Worm (Caenorhabditis elegans): Measurements from ENCODE around the gene C03B1.4.

The C03B1.4 gene

ce11 chrX:6391491-6391890 lies 27.2 kb downstream of the C03B1.4 start, which contains the start of gene igcm-2:
igcm-2 (minus strand) TSS chrX:6391591.
- TF ChIP-seq unc-62 (GFP tag; optimal IDR thresholded peaks at IDR 0.05): no peak

ce11 chrX:6399450-6399849 lies 35.2 kb downstream of the C03B1.4 start:
- no peak for TF ChIP-seq unc-62 (GFP tag; optimal IDR thresholded peaks at IDR 0.05)

ce11 chrX:6403122-6403521 lies 38.8 kb downstream of the C03B1.4 start, which contains the start of gene glt-4:
glt-4 (plus strand) TSS chrX:6403422.
- TF ChIP-seq unc-62 (GFP tag; optimal IDR thresholded peaks at IDR 0.05): no peak

ce11 chrX:6405905-6406304 lies 41.6 kb downstream of the C03B1.4 start:
- no peak for TF ChIP-seq unc-62 (GFP tag; optimal IDR thresholded peaks at IDR 0.05)

ce11 chrX:6407805-6408204 lies 43.5 kb downstream of the C03B1.4 start:
- no peak for TF ChIP-seq unc-62 (GFP tag; optimal IDR thresholded peaks at IDR 0.05)

ce11 chrX:6408286-6408685 lies 44.0 kb downstream of the C03B1.4 start:
- TF ChIP-seq unc-62 (GFP tag; optimal IDR thresholded peaks at IDR 0.05): no peak

- no peak for TF ChIP-seq unc-62 (GFP tag; optimal IDR thresholded peaks at IDR 0.05)
These were observed 44.4 kb downstream of the C03B1.4 start for ce11 chrX:6408713-6409112.

ce11 chrX:6410177-6410765 lies 46.0 kb downstream of the C03B1.4 start, which contains the start of gene mup-2:
mup-2 (minus strand) TSS chrX:6410227.
- no peak for TF ChIP-seq unc-62 (GFP tag; optimal IDR thresholded peaks at IDR 0.05)

ce11 chrX:6412575-6412974 lies 48.3 kb downstream of the C03B1.4 start, which contains the start of gene T22E5.1:
T22E5.1 (plus strand) TSS chrX:6412875.
- TF ChIP-seq unc-62 (GFP tag; optimal IDR thresholded peaks at IDR 0.05): no peak

ce11 chrX:6413583-6413982 lies 49.3 kb downstream of the C03B1.4 start:
- no peak for TF ChIP-seq unc-62 (GFP tag; optimal IDR thresholded peaks at IDR 0.05)
